Fruit fly (Drosophila melanogaster) whole organism: ENCODE measurements around the gene CG7231.
A peak's percentile ranks its signal among the peaks of the same experiment; 100 is the strongest.

Source experiments
- CG8478 ChIP-seq: fragments of >200 bp; optimal IDR thresholded peaks from 2 replicates; lab custom pipeline; 2018; ENCODE audit warnings: inconsistent platforms
- Dll ChIP-seq: fragments of >200 bp; optimal IDR thresholded peaks from 2 replicates; lab custom pipeline; 2017
- EcR ChIP-seq, 2 experiments: fragments of >200 bp; optimal IDR thresholded peaks; 2 replicates each; lab custom pipeline; 2017; ENCODE audit warnings: missing biosample characterization in 2 of 2, missing genetic modification characterization in 2 of 2, missing genetic modification reagents in 2 of 2
- pan ChIP-seq: fragments of >200 bp; optimal IDR thresholded peaks from 2 replicates; lab custom pipeline; 2017
- psq ChIP-seq: fragments of >200 bp; optimal IDR thresholded peaks from 2 replicates; lab custom pipeline; 2017
- usp ChIP-seq: fragments of >200 bp; optimal IDR thresholded peaks from 2 replicates; lab custom pipeline; 2017; ENCODE audit warnings: missing biosample characterization, missing genetic modification characterization, mixed read lengths

CG7231 gene

DNA sequence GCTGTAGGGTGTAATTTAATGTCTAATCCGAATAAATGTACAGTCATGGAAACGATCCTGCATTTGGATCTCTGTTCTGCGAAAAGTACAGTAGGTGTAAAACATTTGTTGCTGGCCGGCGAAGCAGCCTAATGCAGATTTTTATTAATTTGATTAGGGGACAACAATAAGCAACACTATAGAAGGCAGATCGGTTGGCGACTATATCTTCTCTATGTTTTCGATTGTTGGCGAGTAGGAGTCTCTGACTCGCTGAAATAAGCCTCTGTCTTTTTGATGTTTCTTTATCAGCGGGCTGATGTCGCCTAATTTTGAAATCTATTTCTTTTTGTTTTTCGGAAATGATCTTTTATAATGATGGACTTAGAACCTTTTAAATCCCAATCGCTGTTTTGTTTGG lies 46.4 kb downstream of the CG7231 start:
- TF ChIP-seq psq (lab: Kevin White, UChicago) (no peak), Dll (lab: Kevin White, UChicago) (no peak), EcR (GFP tag; optimal IDR thresholded peaks at IDR 0.05; lab: Kevin White, UChicago) (no peak), usp (no peak), pan (lab: Kevin White, UChicago) (no peak), CG8478 (no peak)

DNA sequence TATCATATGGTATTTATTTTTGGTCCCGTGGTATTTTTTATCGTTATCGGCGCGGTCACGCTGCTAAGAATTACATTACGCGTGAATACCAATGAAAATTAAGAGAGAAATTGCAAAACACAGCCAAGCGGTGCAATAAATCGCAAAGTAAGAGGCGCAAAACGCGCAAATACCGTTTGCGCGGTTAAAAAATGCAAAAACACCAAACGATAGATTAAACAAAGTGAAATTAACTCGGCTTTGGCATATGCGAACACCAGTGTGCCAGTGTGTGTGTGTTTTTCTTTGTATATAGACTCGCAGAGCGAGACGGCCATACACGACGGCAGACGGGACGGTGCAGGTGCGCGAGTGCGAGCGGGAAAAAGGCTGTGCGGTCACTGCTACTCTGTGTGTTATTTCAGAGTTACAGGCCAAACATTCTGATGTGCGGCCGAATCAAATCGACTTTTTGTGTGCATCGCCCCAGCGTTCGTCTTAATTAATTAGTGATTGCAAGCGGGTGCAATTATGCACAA lies 47.0 kb downstream of the CG7231 start, which contains the start of gene Cka:
Cka (plus strand) TSS at position 29 of the 518 bp plus-strand sequence.
- TF ChIP-seq Dll (lab: Kevin White, UChicago) = no peak
- TF ChIP-seq psq (lab: Kevin White, UChicago) = no peak
- TF ChIP-seq CG8478 = peak; percentile 77
- no peak for TF ChIP-seq usp

DNA sequence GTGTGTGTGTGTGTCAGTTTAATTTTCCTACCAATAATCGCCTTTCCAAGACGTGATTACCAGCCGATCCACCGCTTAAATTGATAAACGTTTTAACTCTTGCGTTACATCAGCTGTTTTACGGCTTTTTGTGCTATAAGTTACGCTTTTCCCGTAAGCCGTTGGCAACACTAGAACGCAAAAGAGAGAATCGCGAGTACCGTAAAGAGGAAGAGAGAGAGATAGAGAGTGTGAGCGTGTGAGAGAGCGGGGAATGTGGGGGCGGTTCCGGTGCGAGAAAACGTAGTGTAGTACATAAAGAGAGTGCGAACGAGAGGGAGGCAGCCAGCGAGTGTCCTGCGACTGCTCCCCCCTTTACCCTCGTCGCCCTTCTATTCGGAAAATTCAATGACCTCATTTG lies 47.8 kb downstream of the CG7231 start:
- TF ChIP-seq pan (lab: Kevin White, UChicago) (no peak), psq (lab: Kevin White, UChicago) (no peak), usp (no peak), EcR (GFP tag; optimal IDR thresholded peaks at IDR 0.05; lab: Kevin White, UChicago) (no peak), Dll (lab: Kevin White, UChicago) (no peak), CG8478 (no peak)

DNA sequence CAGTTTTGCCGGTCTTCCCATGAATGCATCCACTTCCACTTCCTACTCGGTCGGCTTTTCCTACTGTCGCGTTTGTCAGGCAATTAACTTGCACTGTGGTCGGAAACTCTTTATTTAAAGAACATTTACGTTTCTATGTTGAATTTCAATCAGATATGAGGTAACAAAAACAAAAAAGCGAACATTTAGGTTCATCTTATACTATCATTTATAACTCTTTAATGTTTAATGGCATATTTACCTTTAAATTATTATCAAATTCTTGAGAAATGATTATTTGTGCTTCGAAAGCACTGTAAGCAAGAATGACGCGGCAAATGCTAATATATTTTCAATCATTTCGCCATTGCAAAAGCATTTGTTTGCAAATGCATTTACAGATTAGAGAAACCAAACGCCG lies 50.0 kb downstream of the CG7231 start:
- TF ChIP-seq EcR (GFP tag; optimal IDR thresholded peaks at IDR 0.05; lab: Kevin White, UChicago) (no peak), pan (lab: Kevin White, UChicago) (no peak), usp (no peak), psq (lab: Kevin White, UChicago) (no peak), CG8478 (no peak), Dll (lab: Kevin White, UChicago) (no peak)

DNA sequence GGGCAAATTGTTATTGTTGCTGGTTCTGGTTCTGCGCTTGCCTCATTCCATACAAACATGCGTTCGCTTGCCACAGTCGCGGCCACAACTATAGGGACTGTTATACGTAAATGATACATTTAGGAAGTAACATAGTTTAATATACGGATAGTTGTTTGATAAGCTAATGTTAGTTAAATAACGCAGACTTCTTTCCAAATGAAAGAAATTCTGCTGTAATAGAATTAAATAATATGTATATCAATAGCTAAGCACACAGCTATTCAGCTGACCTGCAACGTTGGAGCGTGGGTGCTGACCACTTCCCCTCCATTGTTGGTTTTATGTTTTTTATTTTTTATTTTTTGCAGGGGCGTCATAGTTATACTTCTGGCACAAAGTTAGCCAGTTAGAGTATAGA lies 51.0 kb downstream of the CG7231 start:
- TF ChIP-seq pan (lab: Kevin White, UChicago) = no peak
- no peak for TF ChIP-seq EcR (GFP tag; optimal IDR thresholded peaks at IDR 0.05; lab: Kevin White, UChicago)
- no peak for TF ChIP-seq Dll (lab: Kevin White, UChicago)
- TF ChIP-seq usp = no peak
- no peak for TF ChIP-seq psq (lab: Kevin White, UChicago)
- TF ChIP-seq CG8478 = no peak
